Fruit fly (Drosophila melanogaster) whole organism, wandering third instar larva: Measurements from ENCODE around the gene mats.
A peak's percentile ranks its signal among the peaks of the same experiment; 100 is the strongest.

Experiments used
- Abd-B ChIP-seq: fragments of >200 bp; optimal IDR thresholded peaks from 2 replicates; lab custom pipeline; 2017; ENCODE audit warnings: missing biosample characterization, missing genetic modification characterization
- CG32264 ChIP-seq: fragments of 200-800 bp; sonication (Bioruptor generic); optimal IDR thresholded peaks from 2 replicates; lab custom pipeline; 2016; ENCODE audit warnings: missing biosample characterization, missing genetic modification characterization
- CG9705 ChIP-seq: fragments of 200-800 bp; sonication (Bioruptor generic); optimal IDR thresholded peaks from 2 replicates; lab custom pipeline; 2018; ENCODE audit warnings: missing biosample characterization, mild to moderate bottlenecking, missing genetic modification characterization
- CrebA ChIP-seq: fragments of 200-800 bp; sonication (Bioruptor generic); optimal IDR thresholded peaks from 2 replicates; lab custom pipeline; 2016; ENCODE audit warnings: missing biosample characterization, mild to moderate bottlenecking, missing genetic modification characterization, borderline replicate concordance
- Dfd ChIP-seq: fragments of >200 bp; optimal IDR thresholded peaks from 2 replicates; lab custom pipeline; 2017; ENCODE audit warnings: missing biosample characterization, missing genetic modification characterization
- HLH106 ChIP-seq: fragments of 200-800 bp; optimal IDR thresholded peaks from 3 replicates; lab custom pipeline; 2019; ENCODE audit warnings: missing biosample characterization, mild to moderate bottlenecking, missing genetic modification characterization, moderate library complexity
- Hr78 ChIP-seq: fragments of >200 bp; optimal IDR thresholded peaks from 2 replicates; lab custom pipeline; 2017; ENCODE audit warnings: missing biosample characterization, missing genetic modification characterization
- Hr83 ChIP-seq: fragments of 200-300 bp; sonication (Bioruptor generic); optimal IDR thresholded peaks from 2 replicates; lab custom pipeline; 2016; ENCODE audit warnings: missing biosample characterization, mild to moderate bottlenecking, missing genetic modification characterization, moderate library complexity; ENCODE audit not compliant: poor library complexity, severe bottlenecking
- Jra ChIP-seq: sonication (Bioruptor generic); optimal IDR thresholded peaks from 2 replicates; lab custom pipeline; 2016; ENCODE audit warnings: missing biosample characterization, missing genetic modification characterization
- Myc ChIP-seq: fragments of >200 bp; optimal IDR thresholded peaks from 2 replicates; lab custom pipeline; 2017
- N ChIP-seq: fragments of >200 bp; optimal IDR thresholded peaks from 2 replicates; lab custom pipeline; 2018; ENCODE audit warnings: missing biosample characterization, missing external identifiers, missing genetic modification characterization
- Rel ChIP-seq, 2 experiments: fragments of 200-800 bp; sonication (Bioruptor generic) in 1 of 2; optimal IDR thresholded peaks; 2 replicates in 1 of 2; 3 replicates in 1 of 2; lab custom pipeline; 2016 to 2019; ENCODE audit warnings: mild to moderate bottlenecking in 2 of 2, missing biosample characterization in 2 of 2, missing genetic modification characterization in 2 of 2, moderate library complexity in 1 of 2
- Sp1 ChIP-seq: fragments of 200-800 bp; sonication (Bioruptor generic); optimal IDR thresholded peaks from 3 replicates; lab custom pipeline; 2019; ENCODE audit warnings: missing biosample characterization, mild to moderate bottlenecking, missing genetic modification characterization, moderate library complexity
- brk ChIP-seq: fragments of 200-800 bp; sonication (Bioruptor generic); optimal IDR thresholded peaks from 2 replicates; lab custom pipeline; 2016; ENCODE audit warnings: missing biosample characterization, mild to moderate bottlenecking, missing genetic modification characterization
- dmrt93B ChIP-seq: fragments of 200-800 bp; sonication (Bioruptor generic); optimal IDR thresholded peaks from 2 replicates; lab custom pipeline; 2018; ENCODE audit warnings: missing biosample characterization, mild to moderate bottlenecking, missing genetic modification characterization
- ey ChIP-seq: fragments of 200-800 bp; sonication (Bioruptor generic); optimal IDR thresholded peaks from 2 replicates; lab custom pipeline; 2016; ENCODE audit warnings: missing biosample characterization, missing genetic modification characterization
- foxo ChIP-seq, 2 experiments: fragments of 200-800 bp; sonication (Bioruptor generic); optimal IDR thresholded peaks; 2 replicates in 1 of 2; 3 replicates in 1 of 2; lab custom pipeline; 2016 to 2017; ENCODE audit warnings: missing biosample characterization in 2 of 2, missing genetic modification characterization in 2 of 2
- fru ChIP-seq: fragments of 200-800 bp; sonication (Bioruptor generic); optimal IDR thresholded peaks from 3 replicates; lab custom pipeline; 2016; ENCODE audit warnings: missing biosample characterization, mild to moderate bottlenecking, missing genetic modification characterization
- lola ChIP-seq: fragments of >200 bp; optimal IDR thresholded peaks from 2 replicates; lab custom pipeline; 2017; ENCODE audit warnings: missing biosample characterization, missing genetic modification characterization
- psq ChIP-seq: fragments of 200-800 bp; sonication (Bioruptor generic); optimal IDR thresholded peaks from 3 replicates; lab custom pipeline; 2017; ENCODE audit warnings: missing biosample characterization, mild to moderate bottlenecking, missing genetic modification characterization, moderate library complexity
- rgr ChIP-seq: fragments of 200-800 bp; sonication (Bioruptor generic); optimal IDR thresholded peaks from 3 replicates; lab custom pipeline; 2016; ENCODE audit warnings: missing biosample characterization, mild to moderate bottlenecking, missing genetic modification characterization
- woc ChIP-seq: sonication (Bioruptor generic); optimal IDR thresholded peaks from 2 replicates; lab custom pipeline; 2016; ENCODE audit warnings: missing biosample characterization, mild to moderate bottlenecking, missing genetic modification characterization

mats gene

dm6 chr3R:22381735-22382134 is 39.2 kb upstream of the mats start, which contains the start of gene Gpdh3:
Gpdh3 (plus strand) TSS chr3R:22382035.
- TF ChIP-seq Rel (GFP tag; optimal IDR thresholded peaks at IDR 0.05; lab: Kevin White, UChicago) (no peak), Rel (tag; optimal IDR thresholded peaks at IDR 0.05; lab: Kevin White, UChicago) (no peak), CrebA (GFP tag; lab: Kevin White, UChicago) (no peak), Sp1 (GFP tag; lab: Kevin White, UChicago) (no peak), N (GFP tag; lab: Kevin White, UChicago) (no peak)
- TF ChIP-seq, all 38 proteins: peak for 0

dm6 chr3R:22389614-22390013 is 31.3 kb upstream of the mats start, which contains the start of the genes CAH8 and CG7059:
CAH8 (minus strand) TSS chr3R:22389714.
CG7059 (plus strand) TSS chr3R:22389780.
- no peak for TF ChIP-seq Hr78 (GFP tag; lab: Kevin White, UChicago)
- no peak for TF ChIP-seq Jra (GFP tag; lab: Kevin White, UChicago)
- TF ChIP-seq Hr83: no peak
- no peak for TF ChIP-seq N (GFP tag; lab: Kevin White, UChicago)
- no peak for TF ChIP-seq Dfd (GFP tag; lab: Kevin White, UChicago)

- TF ChIP-seq woc (GFP tag; lab: Kevin White, UChicago) (no peak), psq (GFP tag; lab: Kevin White, UChicago) (peak; percentile 45)
These were observed 30.9 kb upstream of the mats start for dm6 chr3R:22390109-22390508.

dm6 chr3R:22394004-22394403 is 27.0 kb upstream of the mats start, which contains the start of gene CG13857:
CG13857 (minus strand) TSS chr3R:22394104.
- TF ChIP-seq Dfd (GFP tag; lab: Kevin White, UChicago) (no peak), CrebA (GFP tag; lab: Kevin White, UChicago) (no peak), rgr (GFP tag; lab: Kevin White, UChicago) (no peak)
- TF ChIP-seq, all 38 proteins: peak for 0

- no peak for TF ChIP-seq foxo (GFP tag; optimal IDR thresholded peaks at IDR 0.05; lab: Kevin White, UChicago)
These were observed 25.4 kb upstream of the mats start for dm6 chr3R:22395409-22396178.

- no peak for TF ChIP-seq brk (GFP tag; lab: Kevin White, UChicago)
- TF ChIP-seq woc (GFP tag; lab: Kevin White, UChicago): no peak
- TF ChIP-seq ey: no peak
- TF ChIP-seq Myc (lab: Kevin White, UChicago): no peak
- TF ChIP-seq HLH106 (tag; lab: Kevin White, UChicago): no peak
- TF ChIP-seq Abd-B (GFP tag; lab: Kevin White, UChicago): no peak
- no peak for TF ChIP-seq lola
- no peak for TF ChIP-seq dmrt93B (GFP tag; lab: Kevin White, UChicago)
- TF ChIP-seq N (GFP tag; lab: Kevin White, UChicago): no peak
- TF ChIP-seq fru (GFP tag; lab: Kevin White, UChicago): no peak
- no peak for TF ChIP-seq Hr78 (GFP tag; lab: Kevin White, UChicago)
- TF ChIP-seq CG32264 (GFP tag; lab: Kevin White, UChicago): no peak
- no peak for TF ChIP-seq CrebA (GFP tag; lab: Kevin White, UChicago)
- TF ChIP-seq Jra (GFP tag; lab: Kevin White, UChicago): no peak
- no peak for TF ChIP-seq CG9705 (GFP tag; lab: Kevin White, UChicago)
These were observed 24.7 kb upstream of the mats start for dm6 chr3R:22396238-22396772.

- peak; percentile 23 for TF ChIP-seq Myc (lab: Kevin White, UChicago)
- peak; percentile 77 for TF ChIP-seq N (GFP tag; lab: Kevin White, UChicago)
- no peak for TF ChIP-seq Hr78 (GFP tag; lab: Kevin White, UChicago)
- peak; percentile 14 for TF ChIP-seq Abd-B (GFP tag; lab: Kevin White, UChicago)
These were observed 23.8 kb upstream of the mats start for dm6 chr3R:22397068-22397700.
